Worm (Caenorhabditis elegans): ENCODE data around the gene ncx-6.

DNA sequence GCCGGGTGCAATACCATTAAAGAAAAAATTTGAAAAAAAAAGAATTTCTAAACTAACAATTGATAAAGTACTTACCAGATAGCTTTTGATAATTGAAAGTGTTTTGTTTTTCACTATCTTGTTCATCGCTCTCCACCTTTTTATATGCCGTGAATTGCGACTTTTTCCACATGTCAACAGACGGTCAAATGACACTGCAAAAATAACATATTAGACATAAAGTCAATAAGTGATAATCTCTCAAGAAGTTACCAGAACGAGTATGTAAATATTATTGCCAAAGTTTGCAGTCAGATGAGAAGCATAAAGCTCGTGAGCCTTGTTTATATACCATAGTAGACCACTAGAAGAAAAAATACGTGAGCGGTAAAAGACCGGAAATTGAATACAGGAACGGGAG is 22.1 kb upstream of the ncx-6 start, which contains the start of gene dao-6:
- TF ChIP-seq tbx-2 (tag; optimal IDR thresholded peaks at IDR 0.05) (no peak), nhr-11 (tag; optimal IDR thresholded peaks at IDR 0.05) (no peak), ztf-11 (tag; optimal IDR thresholded peaks at IDR 0.05) (no peak), pqm-1 (tag; optimal IDR thresholded peaks at IDR 0.05) (no peak), jun-1 (tag; optimal IDR thresholded peaks at IDR 0.05) (no peak), ztf-4 (tag; optimal IDR thresholded peaks at IDR 0.05) (no peak)

Data from whole organism, L3 larva.